Worm (Caenorhabditis elegans): ENCODE data around the gene Y69A2AR.47.

The Y69A2AR.47 gene

DNA sequence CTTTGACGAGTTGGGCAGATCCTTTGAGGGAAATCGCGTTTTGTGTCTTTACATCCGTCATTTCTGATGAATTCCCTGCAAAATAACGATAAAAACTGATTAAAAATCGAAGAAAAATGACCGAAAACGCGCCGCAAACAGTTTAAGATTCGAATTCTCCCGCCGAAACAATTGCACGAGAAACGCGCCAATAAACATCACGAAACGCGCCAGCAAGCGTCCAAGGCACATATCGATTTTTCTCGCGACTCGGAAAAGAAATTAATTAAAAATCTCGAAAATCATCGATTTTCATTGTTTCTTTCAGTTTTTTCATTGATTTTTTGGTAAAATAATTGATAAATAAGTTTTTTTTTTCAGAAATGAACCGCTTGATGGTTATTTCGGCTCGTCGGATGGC, 43.4 kb downstream of the Y69A2AR.47 start, which contains the start of the genes mdf-2 and nduv-3:
TSS of gene mdf-2 (minus strand) at position 176 of the 400 bp plus-strand sequence.
TSS of gene nduv-3 (plus strand) at position 361 of the 400 bp plus-strand sequence.
- TF ChIP-seq ceh-88 (GFP tag; IDR thresholded peaks at IDR 0.05) (peak; percentile 23; the same call in 1 of the 2 replicates), lsy-2 (tag; optimal IDR thresholded peaks at IDR 0.05) (peak; percentile 92), fkh-8 (tag; optimal IDR thresholded peaks at IDR 0.05) (peak; percentile 72), nhr-90 (tag; optimal IDR thresholded peaks at IDR 0.05; ENCODE audit: poor library complexity) (peak; percentile 81), elt-3 (tag; optimal IDR thresholded peaks at IDR 0.05) (peak in 2 of 6 experiments; percentile 55 to 61), nhr-84 (tag; optimal IDR thresholded peaks at IDR 0.05) (no peak), xbp-1 (tag; optimal IDR thresholded peaks at IDR 0.05) (peak; percentile 79), nhr-237 (tag; optimal IDR thresholded peaks at IDR 0.05) (peak; percentile 26), ets-5 (GFP tag; IDR thresholded peaks at IDR 0.05) (no peak), dpl-1 (GFP tag; optimal IDR thresholded peaks at IDR 0.05) (peak; percentile 92 to 94 (median 94)), unc-30 (tag; optimal IDR thresholded peaks at IDR 0.05) (no peak), aly-2 (tag; optimal IDR thresholded peaks at IDR 0.05) (peak; percentile 45), skn-1 (tag; optimal IDR thresholded peaks at IDR 0.05) (peak; percentile 66), blmp-1 (tag; optimal IDR thresholded peaks at IDR 0.05) (peak; percentile 48), nhr-77 (tag; optimal IDR thresholded peaks at IDR 0.05) (peak; percentile 43), aha-1 (tag; optimal IDR thresholded peaks at IDR 0.05) (peak; percentile 46), F16B12.6 (tag; optimal IDR thresholded peaks at IDR 0.05) (peak; percentile 58), fos-1 (tag; optimal IDR thresholded peaks at IDR 0.05) (peak; percentile 50), sptf-1 (tag; optimal IDR thresholded peaks at IDR 0.05) (no peak), mdl-1 (tag; optimal IDR thresholded peaks at IDR 0.05) (peak in 1 of 2 experiments; percentile 69), ztf-11 (tag; optimal IDR thresholded peaks at IDR 0.05) (peak in 1 of 2 experiments; percentile 67), hlh-17 (GFP tag; optimal IDR thresholded peaks at IDR 0.05; ENCODE audit: borderline replicate concordance) (no peak), efl-3 (GFP tag; optimal IDR thresholded peaks at IDR 0.05) (no peak), nhr-19 (GFP tag; conservative IDR thresholded peaks at IDR 0.05) (peak; percentile 77), lin-15B (tag; optimal IDR thresholded peaks at IDR 0.05) (peak; percentile 85), pax-3 (tag; optimal IDR thresholded peaks at IDR 0.05) (peak; percentile 72), mab-9 (GFP tag; IDR thresholded peaks at IDR 0.05) (peak; percentile 58), nhr-20 (tag; optimal IDR thresholded peaks at IDR 0.05) (peak; percentile 73), grh-1 (GFP tag; IDR thresholded peaks at IDR 0.05) (peak; percentile 70), lin-14 (GFP tag; optimal IDR thresholded peaks at IDR 0.05) (no peak), pag-3 (tag; optimal IDR thresholded peaks at IDR 0.05; ENCODE audit: borderline replicate concordance, insufficient read depth) (no peak), isw-1 (GFP tag; IDR thresholded peaks at IDR 0.05) (peak; percentile 81), nhr-47 (tag; optimal IDR thresholded peaks at IDR 0.05) (peak; percentile 91), zag-1 (tag; optimal IDR thresholded peaks at IDR 0.05) (no peak), ceh-82 (tag; optimal IDR thresholded peaks at IDR 0.05) (peak; percentile 76 to 90 (median 85)), sup-37 (GFP tag; optimal IDR thresholded peaks at IDR 0.05) (peak; percentile 13), lin-39 (tag; optimal IDR thresholded peaks at IDR 0.05) (peak; percentile 77), ama-1 (optimal IDR thresholded peaks at IDR 0.05) (no peak), lin-35 (GFP tag; optimal IDR thresholded peaks at IDR 0.05) (peak; percentile 91 to 96), ztf-4 (tag; optimal IDR thresholded peaks at IDR 0.05) (peak; percentile 54), mef-2 (tag; optimal IDR thresholded peaks at IDR 0.05) (no peak), snu-23 (GFP tag; optimal IDR thresholded peaks at IDR 0.05) (peak; percentile 85), ces-1 (GFP tag; optimal IDR thresholded peaks at IDR 0.05) (no peak), elt-2 (tag; optimal IDR thresholded peaks at IDR 0.05) (peak; percentile 3), dsc-1 (tag; optimal IDR thresholded peaks at IDR 0.05) (peak; percentile 86), ceh-8 (GFP tag; optimal IDR thresholded peaks at IDR 0.05) (peak; percentile 53), Y116A8C.19 (tag; optimal IDR thresholded peaks at IDR 0.05; ENCODE audit: borderline replicate concordance) (no peak), swsn-7 (tag; optimal IDR thresholded peaks at IDR 0.05) (peak; percentile 82), zip-4 (GFP tag; optimal IDR thresholded peaks at IDR 0.05) (peak; percentile 53), sox-4 (tag; optimal IDR thresholded peaks at IDR 0.05) (peak; percentile 62), lin-13 (GFP tag; optimal IDR thresholded peaks at IDR 0.05) (peak; percentile 80), mep-1 (tag; optimal IDR thresholded peaks at IDR 0.05) (peak; percentile 96)

Data from whole organism, L1 larva.